Fruit fly (Drosophila melanogaster): ENCODE data around the gene EMC2B.
A peak's percentile ranks its signal among the peaks of the same experiment; 100 is the strongest.

Gene EMC2B

DNA sequence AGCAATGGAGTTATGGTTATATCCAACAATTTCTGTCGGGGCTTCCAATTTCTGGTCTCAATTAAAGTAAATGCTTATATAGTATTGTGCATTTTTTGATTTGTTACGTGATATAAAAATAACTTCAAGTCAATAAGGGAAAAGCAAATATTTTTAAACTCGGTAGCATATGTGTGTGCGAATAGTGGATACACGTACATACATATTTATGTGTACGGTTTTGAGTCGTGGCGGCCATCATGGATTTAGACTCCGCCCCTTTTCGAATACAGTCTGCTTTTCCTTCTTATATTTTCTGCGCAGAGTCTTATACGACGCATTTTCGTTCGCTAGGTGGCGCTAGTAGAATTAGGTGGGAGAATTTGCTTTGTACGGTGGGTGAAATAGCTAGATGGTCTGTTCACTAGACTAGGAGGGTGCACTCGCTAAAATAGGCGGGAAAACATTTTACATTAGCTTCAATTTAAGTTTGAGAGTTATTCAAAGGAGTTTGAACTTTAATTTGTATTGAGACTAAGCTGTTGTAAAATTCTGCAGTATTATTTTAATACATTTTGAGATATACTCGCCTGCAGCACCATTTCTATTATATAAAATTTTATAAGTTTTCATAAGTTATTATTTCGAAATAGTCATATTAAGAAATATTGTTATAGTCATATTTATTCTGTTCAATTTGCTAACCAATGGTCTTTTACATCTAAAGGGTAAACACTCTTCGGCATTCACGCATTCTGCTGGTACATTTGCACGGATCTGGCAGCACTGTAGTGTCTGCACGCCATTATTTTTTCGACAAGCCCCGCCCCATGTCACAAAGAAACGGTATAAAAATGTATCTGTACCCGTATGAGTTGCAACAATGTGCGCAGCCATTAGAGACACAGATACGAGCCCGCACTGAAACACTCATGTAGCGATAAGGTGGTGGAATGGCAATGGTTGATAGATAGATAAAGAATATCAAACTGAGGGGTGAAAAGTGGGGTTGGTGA, 22.0 kb downstream of the EMC2B start (continued):
- TF ChIP-seq CG10543 (GFP tag; optimal IDR thresholded peaks at IDR 0.05) (peak; percentile 53), Poxn (GFP tag; IDR thresholded peaks at IDR 0.05) (no peak), grau (tag; optimal IDR thresholded peaks at IDR 0.05) (peak; percentile 69), CG32767 (GFP tag; IDR thresholded peaks at IDR 0.05) (peak; percentile 91), dpn (GFP tag; optimal IDR thresholded peaks at IDR 0.05) (peak; percentile 15 to 67), trh (GFP tag; optimal IDR thresholded peaks at IDR 0.05) (no peak), CG14965 (GFP tag; optimal IDR thresholded peaks at IDR 0.05; ENCODE audit: borderline replicate concordance) (no peak), otp (GFP tag; IDR thresholded peaks at IDR 0.05) (0 out of 3 replicates have a peak, but pooled peaks have one; percentile 14), CG17385 (GFP tag; optimal IDR thresholded peaks at IDR 0.05) (no peak), Antp (GFP tag; optimal IDR thresholded peaks at IDR 0.05) (peak; percentile 2), Sry-β (GFP tag; optimal IDR thresholded peaks at IDR 0.05) (no peak), stc (GFP tag; IDR thresholded peaks at IDR 0.05) (peak; percentile 65), fd96Cb (tag; optimal IDR thresholded peaks at IDR 0.05) (peak; percentile 62), C15 (GFP tag; IDR thresholded peaks at IDR 0.05) (no peak), exex (tag; optimal IDR thresholded peaks at IDR 0.05) (no peak), oc (tag; optimal IDR thresholded peaks at IDR 0.05) (peak; percentile 68), CG4707 (GFP tag; optimal IDR thresholded peaks at IDR 0.05) (no peak), CG11695 (GFP tag; IDR thresholded peaks at IDR 0.05) (peak; percentile 54; the same call in 1 of the 3 replicates), CG34376 (GFP tag; optimal IDR thresholded peaks at IDR 0.05) (peak; percentile 16), CG1792 (GFP tag; optimal IDR thresholded peaks at IDR 0.05) (no peak), chif (GFP tag; optimal IDR thresholded peaks at IDR 0.05) (peak; percentile 21 to 38), CG14050 (GFP tag; IDR thresholded peaks at IDR 0.05) (peak; percentile 31; the same call in 1 of the 3 replicates), CG12071 (GFP tag; optimal IDR thresholded peaks at IDR 0.05) (no peak), CG7786 (GFP tag; optimal IDR thresholded peaks at IDR 0.05) (no peak), dm (GFP tag; optimal IDR thresholded peaks at IDR 0.05) (no peak), ham (GFP tag; IDR thresholded peaks at IDR 0.05) (no peak), tll (GFP tag; optimal IDR thresholded peaks at IDR 0.05) (no peak), CG18764 (GFP tag; optimal IDR thresholded peaks at IDR 0.05) (peak; percentile 48), sens (GFP tag) (peak; percentile 87), seq (GFP tag; IDR thresholded peaks at IDR 0.05) (peak; percentile 95), B-H2 (GFP tag; optimal IDR thresholded peaks at IDR 0.05) (peak; percentile 61), bbx (GFP tag; IDR thresholded peaks at IDR 0.05; ENCODE audit: partially characterized antibody) (no peak), CG1647 (GFP tag; optimal IDR thresholded peaks at IDR 0.05) (no peak), Elba2 (GFP tag; optimal IDR thresholded peaks at IDR 0.05) (no peak), onecut (GFP tag; IDR thresholded peaks at IDR 0.05) (peak; percentile 76), Dll (GFP tag; IDR thresholded peaks at IDR 0.05; ENCODE audit: partially characterized antibody) (no peak), CG2120 (GFP tag; optimal IDR thresholded peaks at IDR 0.05) (peak; percentile 65), kah (GFP tag; optimal IDR thresholded peaks at IDR 0.05) (no peak), wor (GFP tag; IDR thresholded peaks at IDR 0.05) (no peak), CG12155 (GFP tag; optimal IDR thresholded peaks at IDR 0.05) (peak; percentile 54), CG4282 (GFP tag; optimal IDR thresholded peaks at IDR 0.05) (no peak), CG16815 (GFP tag; optimal IDR thresholded peaks at IDR 0.05) (peak; percentile 2), CG1233 (GFP tag; optimal IDR thresholded peaks at IDR 0.05) (peak; percentile 68), unpg (GFP tag; optimal IDR thresholded peaks at IDR 0.05) (peak; percentile 83), B-H1 (GFP tag; IDR thresholded peaks at IDR 0.05) (peak; percentile 45; the same call in 2 of the 3 replicates), CG11085 (GFP tag; IDR thresholded peaks at IDR 0.05) (no peak; the same call in 1 of the 2 replicates), CG9215 (GFP tag; IDR thresholded peaks at IDR 0.05) (peak; percentile 31; the same call in 1 of the 2 replicates), bowl (GFP tag; IDR thresholded peaks at IDR 0.05) (no peak)
